Worm (Caenorhabditis elegans) whole organism, early embryonic: ENCODE results near the gene T07A9.15.

Experiments used
- F13C5.2 ChIP-seq: sonication (generic microtip); optimal IDR thresholded peaks from 2 replicates; lab custom pipeline; 2017; ENCODE audit warnings: mild to moderate bottlenecking, missing genetic modification characterization, inconsistent platforms, missing compliant biosample characterization
- aly-1 ChIP-seq: sonication (generic microtip); optimal IDR thresholded peaks from 2 replicates; lab custom pipeline; 2016; ENCODE audit warnings: missing genetic modification characterization, missing compliant biosample characterization
- hnd-1 ChIP-seq: sonication (generic microtip); optimal IDR thresholded peaks from 2 replicates; lab custom pipeline; 2016; ENCODE audit warnings: missing genetic modification characterization, missing compliant biosample characterization
- tbx-37 ChIP-seq: fragments of 200-800 bp; sonication (Bioruptor generic); conservative IDR thresholded peaks from 2 replicates; pipeline ENCODE4 v1.3.6; 2022; ENCODE audit warnings: missing genetic modification reagents, missing genetic modification characterization, missing compliant biosample characterization

DNA sequence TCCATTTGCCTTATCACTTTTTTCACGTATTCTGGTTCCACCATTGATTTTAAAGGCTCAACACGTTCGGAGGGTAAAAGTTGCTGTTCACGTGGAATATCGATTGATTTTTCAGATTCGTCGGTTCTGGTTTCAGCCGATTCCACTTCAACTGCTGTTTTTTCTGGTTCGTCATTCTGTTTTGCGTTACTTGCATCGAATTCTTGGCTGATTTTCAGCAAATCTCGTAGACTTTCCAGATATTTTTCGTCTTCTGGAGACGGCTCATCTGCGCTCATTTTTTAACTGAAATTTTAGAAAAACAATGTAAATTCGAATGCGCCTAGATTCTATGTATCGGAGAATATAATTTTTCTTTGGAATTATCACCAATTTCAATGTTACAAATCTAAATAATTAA lies 26.3 kb upstream of the T07A9.15 start, which contains the start of gene eri-1:
- TF ChIP-seq F13C5.2 (tag; lab: Kevin White, UChicago) (no peak), tbx-37 (GFP tag; lab: Robert Waterston, UW) (no peak), hnd-1 (tag; lab: Kevin White, UChicago) (no peak), aly-1 (tag; lab: Kevin White, UChicago) (no peak)
